Fruit fly (Drosophila melanogaster): Measurements from ENCODE around the gene pip.

Gene pip

DNA sequence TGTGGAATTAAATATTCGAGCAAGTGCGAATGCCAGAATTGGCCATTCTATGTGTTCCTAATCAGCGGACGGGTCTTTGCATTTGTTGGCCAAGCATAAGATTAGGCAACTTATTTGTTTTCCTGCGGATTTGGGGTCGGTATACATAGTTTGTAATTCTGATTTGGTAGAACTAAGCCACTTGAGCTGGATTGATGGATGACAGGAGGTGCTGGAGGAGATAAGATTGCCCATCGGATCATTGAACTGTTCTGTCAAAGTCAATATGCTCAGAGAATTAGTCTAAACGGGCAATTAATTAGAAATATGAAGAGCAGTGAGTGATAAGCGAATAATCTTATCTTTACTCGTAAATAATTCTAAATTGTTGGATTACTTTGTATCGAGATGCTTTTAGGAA lies 48.0 kb downstream of the pip start (continued):
- no peak for TF ChIP-seq TFAM (GFP tag; optimal IDR thresholded peaks at IDR 0.05)
- peak; percentile 26 for TF ChIP-seq CG34376 (GFP tag; optimal IDR thresholded peaks at IDR 0.05)
- no peak for TF ChIP-seq gcm2 (GFP tag; optimal IDR thresholded peaks at IDR 0.05)
- TF ChIP-seq GATAe (GFP tag; conservative IDR thresholded peaks at IDR 0.05): peak; percentile 37; the same call in 1 of the 2 replicates
- TF ChIP-seq CG6813 (GFP tag; optimal IDR thresholded peaks at IDR 0.05): no peak
- peak; percentile 8 for TF ChIP-seq CG10543 (GFP tag; optimal IDR thresholded peaks at IDR 0.05)
- TF ChIP-seq pita (GFP tag; optimal IDR thresholded peaks at IDR 0.05): no peak
- TF ChIP-seq CG3726 (GFP tag; IDR thresholded peaks at IDR 0.05): no peak

- TF ChIP-seq bsh (GFP tag; optimal IDR thresholded peaks at IDR 0.05): no peak
- peak; percentile 37 for TF ChIP-seq sens (GFP tag)
- TF ChIP-seq CG15479 (GFP tag; optimal IDR thresholded peaks at IDR 0.05): peak; percentile 67
- no peak for TF ChIP-seq CG12104 (GFP tag; optimal IDR thresholded peaks at IDR 0.05)
Measured at dm6 chr3L:19288395-19288969, 48.9 kb downstream of the pip start.

- TF ChIP-seq CG2889 (GFP tag; IDR thresholded peaks at IDR 0.05) (no peak), CHES-1-like (GFP tag; optimal IDR thresholded peaks at IDR 0.05) (no peak), Spps (tag; optimal IDR thresholded peaks at IDR 0.05) (no peak), caup (GFP tag; optimal IDR thresholded peaks at IDR 0.05; ENCODE audit: severe bottlenecking) (no peak)
Measured at dm6 chr3L:19280700-19281099, 56.7 kb downstream of the pip start, which contains the start of gene CG14089. CG14089 (minus strand) TSS chr3L:19280800.

DNA sequence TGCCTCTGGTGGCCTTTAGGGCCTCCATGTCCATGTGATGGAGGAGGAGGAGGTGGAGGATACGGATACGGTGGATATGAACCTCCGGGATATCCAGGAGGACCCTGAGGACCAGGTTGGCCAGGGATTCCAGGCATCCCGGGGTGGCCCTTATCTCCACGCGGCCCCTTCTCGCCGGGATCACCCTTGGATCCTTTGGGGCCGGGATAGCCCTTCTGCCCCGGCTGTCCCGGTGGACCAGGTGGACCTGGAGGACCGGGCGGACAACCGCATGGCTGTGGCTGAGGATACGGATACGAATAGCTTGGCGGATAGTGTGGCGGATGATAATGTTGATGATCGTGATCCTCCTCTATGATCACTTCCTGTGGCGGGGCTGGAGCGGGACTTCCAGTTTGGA lies 57.1 kb downstream of the pip start:
- TF ChIP-seq H15 (GFP tag; IDR thresholded peaks at IDR 0.05) (no peak), CG3726 (GFP tag; IDR thresholded peaks at IDR 0.05) (peak; percentile 49; the same call in 1 of the 3 replicates), Hr39 (optimal IDR thresholded peaks at IDR 0.05) (peak; percentile 57), CG32532 (GFP tag; IDR thresholded peaks at IDR 0.05) (0 out of 2 replicates have a peak, but pooled peaks have one; percentile 23), CG13123 (GFP tag; optimal IDR thresholded peaks at IDR 0.05) (no peak)

dm6 chr3L:19275491-19275890 lies 61.9 kb downstream of the pip start, which contains the start of gene CG14086:
CG14086 (plus strand) TSS chr3L:19275791.
- TF ChIP-seq zfh2 (GFP tag; optimal IDR thresholded peaks at IDR 0.05) (no peak), CG9876 (GFP tag; optimal IDR thresholded peaks at IDR 0.05) (no peak), ham (GFP tag; IDR thresholded peaks at IDR 0.05) (no peak), CG3847 (GFP tag; IDR thresholded peaks at IDR 0.05) (no peak), CG1647 (GFP tag; optimal IDR thresholded peaks at IDR 0.05) (no peak), ssp (GFP tag; IDR thresholded peaks at IDR 0.05) (no peak), pros (GFP tag; optimal IDR thresholded peaks at IDR 0.05) (no peak), z (GFP tag; IDR thresholded peaks at IDR 0.05) (no peak), Elba2 (GFP tag; optimal IDR thresholded peaks at IDR 0.05) (no peak), bowl (GFP tag; IDR thresholded peaks at IDR 0.05) (no peak), dysf (GFP tag; IDR thresholded peaks at IDR 0.05) (no peak), Poxn (GFP tag; IDR thresholded peaks at IDR 0.05) (no peak), Dp (GFP tag; optimal IDR thresholded peaks at IDR 0.05) (no peak), D19A (tag; optimal IDR thresholded peaks at IDR 0.05) (no peak), CG7372 (GFP tag; IDR thresholded peaks at IDR 0.05) (no peak), HLH3B (GFP tag; IDR thresholded peaks at IDR 0.05) (no peak), Ada2b (GFP tag; IDR thresholded peaks at IDR 0.05) (no peak), CG7357 (GFP tag; IDR thresholded peaks at IDR 0.05) (no peak)
